Fruit fly (Drosophila melanogaster) Kc167 (cell line): Measurements from ENCODE around the gene Ibf1.

Experiments used
- Myc ChIP-seq: fragments of >200 bp; optimal IDR thresholded peaks from 2 replicates; lab custom pipeline; 2017; ENCODE audit warnings: missing external identifiers
- Sin3A ChIP-seq: fragments of >200 bp; optimal IDR thresholded peaks from 2 replicates; lab custom pipeline; 2018; ENCODE audit warnings: missing external identifiers
- h ChIP-seq: fragments of >200 bp; optimal IDR thresholded peaks from 3 replicates; lab custom pipeline; 2018; ENCODE audit warnings: missing external identifiers
- insv ChIP-seq: fragments of >200 bp; optimal IDR thresholded peaks from 3 replicates; lab custom pipeline; 2018; ENCODE audit warnings: missing external identifiers
- psq ChIP-seq: fragments of >200 bp; optimal IDR thresholded peaks from 2 replicates; lab custom pipeline; 2017; ENCODE audit warnings: missing external identifiers
- ttk ChIP-seq: sonication (Bioruptor generic); optimal IDR thresholded peaks from 2 replicates; lab custom pipeline; 2017; ENCODE audit warnings: missing external identifiers

The Ibf1 gene

DNA sequence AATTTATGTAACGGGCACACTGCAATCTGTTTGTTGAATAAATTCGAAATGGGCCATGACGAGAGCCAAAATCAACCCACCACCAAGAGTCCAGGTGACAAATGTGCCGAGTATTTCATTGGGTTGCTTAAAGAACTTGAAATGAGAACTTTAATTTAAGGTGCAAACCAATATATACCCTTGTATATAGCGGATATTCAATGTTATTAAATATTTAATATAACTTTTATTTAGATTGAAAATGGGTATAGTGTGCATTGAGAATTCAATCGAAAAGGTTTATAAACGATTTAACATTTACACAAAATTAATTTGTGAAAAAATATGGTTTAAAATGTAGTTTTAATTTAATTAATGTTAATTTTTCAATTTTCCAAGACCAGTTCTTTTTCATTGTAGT is 12.4 kb upstream of the Ibf1 start, which contains the start of gene CG8420:
CG8420 (plus strand) TSS at position 284 of the 400 bp plus-strand sequence.
- TF ChIP-seq ttk (lab: Kevin White, UChicago), result no peak
- TF ChIP-seq insv (lab: Kevin White, UChicago), result no peak
- TF ChIP-seq Sin3A, result no peak
- TF ChIP-seq h (lab: Kevin White, UChicago), result no peak
- TF ChIP-seq Myc, result no peak
- TF ChIP-seq psq (lab: Kevin White, UChicago), result no peak

- TF ChIP-seq Sin3A (no peak), insv (lab: Kevin White, UChicago) (no peak), Myc (no peak), h (lab: Kevin White, UChicago) (no peak), ttk (lab: Kevin White, UChicago) (no peak), psq (lab: Kevin White, UChicago) (no peak)
Observed at dm6 chr3R:9246879-9247621, 11.7 kb upstream of the Ibf1 start.

DNA sequence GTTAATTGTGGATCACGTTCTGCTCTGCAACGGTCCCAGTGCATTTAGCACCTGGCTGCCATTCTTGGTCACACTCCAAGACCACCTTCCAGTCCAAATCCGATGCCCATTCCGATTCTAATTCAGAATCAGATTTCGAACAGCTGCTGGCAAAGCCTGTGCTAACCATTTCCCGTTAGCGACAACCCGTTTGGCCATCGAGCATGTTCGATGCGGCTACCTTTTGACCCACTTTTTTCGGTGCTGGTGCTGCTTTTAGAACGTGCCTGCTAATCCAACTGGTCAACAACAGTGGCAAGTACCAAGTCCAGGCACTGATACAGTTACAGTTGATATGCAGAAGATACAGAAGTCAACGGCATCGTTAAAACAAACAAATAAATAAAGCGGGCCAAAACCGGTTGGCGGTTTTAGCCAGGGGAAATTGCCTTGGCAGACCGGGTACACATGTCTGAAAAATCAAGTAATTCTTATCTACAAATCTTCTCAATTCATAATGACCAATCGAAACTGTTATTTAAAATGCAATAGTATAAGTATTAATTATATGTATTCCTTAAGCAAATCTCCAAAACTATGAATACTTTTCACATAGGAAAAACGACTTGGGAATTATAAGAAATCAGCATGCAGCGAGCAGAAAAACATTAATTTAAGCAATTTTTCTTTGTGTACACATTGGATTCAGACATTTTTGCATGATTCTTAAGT is 9.6 kb upstream of the Ibf1 start:
- TF ChIP-seq ttk (lab: Kevin White, UChicago), result no peak
- TF ChIP-seq insv (lab: Kevin White, UChicago), result no peak
- no peak for TF ChIP-seq Sin3A
- TF ChIP-seq Myc, result no peak
- no peak for TF ChIP-seq psq (lab: Kevin White, UChicago)
- TF ChIP-seq h (lab: Kevin White, UChicago), result no peak

DNA sequence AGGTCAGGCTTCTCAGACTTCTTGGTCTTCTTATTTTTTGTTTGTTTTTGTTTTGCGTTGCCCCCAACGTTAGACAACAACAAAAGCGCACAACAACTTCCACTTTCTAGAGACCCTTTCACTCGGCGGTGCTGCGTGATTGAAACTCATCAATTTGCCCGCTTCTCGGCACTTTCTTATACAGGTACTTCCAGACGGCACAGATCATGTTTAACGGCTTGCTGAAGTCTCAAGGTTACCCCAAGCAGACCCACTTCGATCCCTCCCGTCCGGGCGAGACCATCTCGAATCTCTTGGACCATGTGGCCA is 9.1 kb upstream of the Ibf1 start:
- TF ChIP-seq insv (lab: Kevin White, UChicago) (no peak), ttk (lab: Kevin White, UChicago) (no peak), Sin3A (no peak), psq (lab: Kevin White, UChicago) (no peak), h (lab: Kevin White, UChicago) (no peak), Myc (no peak)

DNA sequence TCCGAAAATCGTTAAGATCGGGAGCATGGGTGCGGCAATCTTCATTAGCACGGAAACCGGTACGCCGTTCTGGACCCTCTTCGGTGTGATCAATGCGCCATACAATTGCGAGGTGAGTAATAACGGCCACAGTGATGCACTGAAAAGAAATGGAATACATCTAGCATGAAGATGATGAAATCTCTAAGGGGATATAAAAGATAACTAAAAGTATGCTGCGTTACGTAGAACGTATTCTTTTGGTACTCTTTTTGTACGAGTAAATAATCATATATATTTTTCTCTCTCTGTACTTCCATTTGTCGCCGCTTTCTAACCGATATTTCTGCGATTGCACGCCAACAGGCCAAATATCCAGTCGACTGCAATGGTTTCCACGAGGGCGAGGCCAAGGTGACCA is 7.9 kb upstream of the Ibf1 start:
- TF ChIP-seq psq (lab: Kevin White, UChicago), result no peak
- TF ChIP-seq ttk (lab: Kevin White, UChicago), result no peak
- TF ChIP-seq h (lab: Kevin White, UChicago), result no peak
- no peak for TF ChIP-seq insv (lab: Kevin White, UChicago)
- no peak for TF ChIP-seq Myc
- no peak for TF ChIP-seq Sin3A

- TF ChIP-seq psq (lab: Kevin White, UChicago) (no peak), Sin3A (no peak), Myc (no peak), ttk (lab: Kevin White, UChicago) (no peak), insv (lab: Kevin White, UChicago) (no peak), h (lab: Kevin White, UChicago) (no peak)
Observed at dm6 chr3R:9251543-9251942, 7.2 kb upstream of the Ibf1 start, which contains the start of gene St2. Gene St2 (plus strand): TSS chr3R:9251843.

DNA sequence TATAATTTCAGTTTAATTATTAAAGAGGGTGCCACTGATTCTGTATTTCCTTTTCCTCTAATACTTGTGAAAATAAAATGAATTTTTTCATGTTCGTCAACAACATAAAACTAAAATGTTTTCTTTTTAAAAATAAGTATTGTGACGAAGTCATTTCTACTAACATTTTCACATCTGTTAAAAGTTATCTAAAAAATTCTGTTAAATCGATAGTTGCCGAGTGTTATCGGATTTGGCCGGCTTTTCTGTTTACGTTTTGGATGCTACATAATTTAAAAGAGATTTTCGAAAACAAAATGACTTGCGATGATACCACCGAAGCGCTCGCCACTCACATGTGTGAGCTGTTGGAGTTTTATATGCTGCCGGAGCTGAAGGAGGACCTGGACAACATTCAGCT is 4.0 kb upstream of the Ibf1 start, which contains the start of gene CG16734:
CG16734 (plus strand) TSS at position 255 of the 400 bp plus-strand sequence.
- TF ChIP-seq Sin3A, result no peak
- TF ChIP-seq h (lab: Kevin White, UChicago), result no peak
- TF ChIP-seq insv (lab: Kevin White, UChicago), result no peak
- no peak for TF ChIP-seq ttk (lab: Kevin White, UChicago)
- TF ChIP-seq psq (lab: Kevin White, UChicago), result no peak
- no peak for TF ChIP-seq Myc

DNA sequence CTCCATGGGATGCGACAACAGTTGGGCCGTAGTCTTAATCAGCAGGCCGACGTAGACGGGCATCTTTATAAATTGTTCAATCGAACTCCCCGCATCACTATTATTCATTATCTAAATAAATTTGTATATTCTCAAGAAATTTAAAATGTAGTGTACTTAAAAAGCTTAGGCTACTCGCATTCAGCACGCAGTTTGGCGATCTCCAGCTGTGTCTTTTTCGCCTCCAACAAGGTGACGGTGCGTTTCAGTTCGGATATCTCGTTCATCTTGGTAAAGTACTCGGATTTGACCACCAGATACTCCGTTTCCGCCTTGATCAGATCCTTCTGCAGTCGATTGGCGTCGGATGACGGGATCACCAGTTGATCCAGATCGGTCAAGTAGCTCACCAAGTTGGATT is 1.1 kb upstream of the Ibf1 start, which contains the start of gene CG16736:
CG16736 (minus strand) TSS at position 101 of the 400 bp plus-strand sequence.
- no peak for TF ChIP-seq Myc
- no peak for TF ChIP-seq psq (lab: Kevin White, UChicago)
- no peak for TF ChIP-seq Sin3A
- TF ChIP-seq insv (lab: Kevin White, UChicago), result no peak
- no peak for TF ChIP-seq h (lab: Kevin White, UChicago)
- TF ChIP-seq ttk (lab: Kevin White, UChicago), result no peak

dm6 chr3R:9260421-9260973 is 1.7 kb downstream of the Ibf1 start, which contains the start of gene ATP6AP2:
Gene ATP6AP2 (plus strand): TSS chr3R:9260638.
- TF ChIP-seq Myc (no peak), psq (lab: Kevin White, UChicago) (no peak), insv (lab: Kevin White, UChicago) (no peak), ttk (lab: Kevin White, UChicago) (no peak), h (lab: Kevin White, UChicago) (no peak), Sin3A (no peak)

DNA sequence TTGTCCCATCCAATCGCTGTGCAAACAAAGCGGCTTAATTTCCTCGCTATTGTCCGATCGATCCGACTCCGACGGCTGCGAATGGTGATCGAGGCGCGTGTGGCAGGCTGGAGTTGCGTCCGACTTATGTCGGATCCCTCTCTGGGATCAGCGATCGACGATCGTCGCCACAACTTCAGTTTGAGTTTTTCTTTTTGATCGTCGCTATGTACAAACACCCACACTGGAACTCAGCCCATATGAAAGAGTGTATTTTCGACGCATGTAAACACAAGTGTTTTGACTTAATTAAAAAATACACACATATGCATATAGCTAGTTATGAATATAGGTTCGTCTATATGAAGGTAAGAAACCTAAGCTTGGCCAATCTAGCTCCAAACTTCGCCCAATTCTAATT is 5.3 kb downstream of the Ibf1 start, which contains the start of gene sage:
sage (minus strand) TSS at position 101 of the 400 bp plus-strand sequence.
- TF ChIP-seq insv (lab: Kevin White, UChicago) (no peak), h (lab: Kevin White, UChicago) (no peak), Myc (no peak), Sin3A (no peak), psq (lab: Kevin White, UChicago) (no peak), ttk (lab: Kevin White, UChicago) (no peak)

dm6 chr3R:9266765-9267164 is 8.0 kb downstream of the Ibf1 start, which contains the start of the genes TrpRS and Vps16A:
Gene TrpRS (minus strand): TSS chr3R:9266904.
Gene Vps16A (plus strand): TSS chr3R:9267019.
- no peak for TF ChIP-seq Myc
- no peak for TF ChIP-seq psq (lab: Kevin White, UChicago)
- TF ChIP-seq insv (lab: Kevin White, UChicago), result no peak
- TF ChIP-seq h (lab: Kevin White, UChicago), result no peak
- no peak for TF ChIP-seq ttk (lab: Kevin White, UChicago)
- TF ChIP-seq Sin3A, result no peak
